Fruit fly (Drosophila melanogaster): Measurements from ENCODE around the gene CG13010.

CG13010 gene

dm6 chrX:16637106-16637590, 41.6 kb downstream of the CG13010 start, which contains the start of gene Rok (continued):
- TF ChIP-seq Lim3 (GFP tag; IDR thresholded peaks at IDR 0.05) (no peak), CG10147 (GFP tag; optimal IDR thresholded peaks at IDR 0.05) (no peak), CkIIα-i1 (GFP tag; IDR thresholded peaks at IDR 0.05) (no peak), CG1647 (GFP tag; optimal IDR thresholded peaks at IDR 0.05) (no peak), CG3726 (GFP tag; IDR thresholded peaks at IDR 0.05) (no peak), Sry-δ (GFP tag; optimal IDR thresholded peaks at IDR 0.05) (peak; percentile 95), chn (GFP tag; optimal IDR thresholded peaks at IDR 0.05) (no peak), gt (GFP tag; IDR thresholded peaks at IDR 0.05) (no peak), amos (GFP tag; IDR thresholded peaks at IDR 0.05; ENCODE audit: partially characterized antibody) (peak; percentile 89), CG10274 (GFP tag; optimal IDR thresholded peaks at IDR 0.05) (no peak), Six4 (GFP tag; optimal IDR thresholded peaks at IDR 0.05) (no peak), chif (GFP tag; optimal IDR thresholded peaks at IDR 0.05) (no peak), CG4730 (GFP tag; IDR thresholded peaks at IDR 0.05) (no peak), jumu (GFP tag; optimal IDR thresholded peaks at IDR 0.05) (no peak), CG7928 (GFP tag; optimal IDR thresholded peaks at IDR 0.05) (no peak), CG9437 (GFP tag; optimal IDR thresholded peaks at IDR 0.05) (no peak), Dref (GFP tag; IDR thresholded peaks at IDR 0.05) (peak; percentile 85), gfzf (GFP tag; optimal IDR thresholded peaks at IDR 0.05) (peak; percentile 40), CTCF (GFP tag; optimal IDR thresholded peaks at IDR 0.05) (peak; percentile 93), CG4854 (GFP tag; optimal IDR thresholded peaks at IDR 0.05) (no peak), trh (GFP tag; optimal IDR thresholded peaks at IDR 0.05) (no peak), Tbp (GFP tag; optimal IDR thresholded peaks at IDR 0.05) (no peak), ash1 (GFP tag; optimal IDR thresholded peaks at IDR 0.05) (no peak), fd102C (GFP tag; optimal IDR thresholded peaks at IDR 0.05) (no peak), Pdp1 (GFP tag; optimal IDR thresholded peaks at IDR 0.05) (peak in 1 of 2 experiments; percentile 46), ATbp (GFP tag; optimal IDR thresholded peaks at IDR 0.05) (no peak), Usf (GFP tag; optimal IDR thresholded peaks at IDR 0.05) (no peak), CG2678 (tag; optimal IDR thresholded peaks at IDR 0.05) (no peak), bsh (GFP tag; optimal IDR thresholded peaks at IDR 0.05) (no peak), Sox100B (GFP tag; optimal IDR thresholded peaks at IDR 0.05) (no peak), CG14050 (GFP tag; IDR thresholded peaks at IDR 0.05) (no peak), pfk (GFP tag; optimal IDR thresholded peaks at IDR 0.05) (no peak), CG1792 (GFP tag; optimal IDR thresholded peaks at IDR 0.05) (no peak), bab2 (GFP tag; optimal IDR thresholded peaks at IDR 0.05) (no peak), org-1 (GFP tag; optimal IDR thresholded peaks at IDR 0.05) (no peak), gcm2 (GFP tag; optimal IDR thresholded peaks at IDR 0.05) (no peak), fd64A (GFP tag; optimal IDR thresholded peaks at IDR 0.05) (no peak), CG17186 (GFP tag; optimal IDR thresholded peaks at IDR 0.05) (peak; percentile 46), z (GFP tag; IDR thresholded peaks at IDR 0.05) (no peak), br (optimal IDR thresholded peaks at IDR 0.05) (no peak), CG5953 (GFP tag; IDR thresholded peaks at IDR 0.05) (no peak), nom (GFP tag; optimal IDR thresholded peaks at IDR 0.05) (peak; percentile 11), NFAT (GFP tag; IDR thresholded peaks at IDR 0.05) (0 out of 2 replicates have a peak, but pooled peaks have one; percentile 32), CG34224 (GFP tag; IDR thresholded peaks at IDR 0.05; ENCODE audit: partially characterized antibody) (peak; percentile 57; the same call in 2 of the 3 replicates), CG1024 (GFP tag; IDR thresholded peaks at IDR 0.05) (no peak), onecut (GFP tag; IDR thresholded peaks at IDR 0.05) (no peak), CG6272 (GFP tag; IDR thresholded peaks at IDR 0.05) (no peak), Blimp-1 (GFP tag; optimal IDR thresholded peaks at IDR 0.05) (no peak), ranshi (GFP tag; IDR thresholded peaks at IDR 0.05) (no peak; the same call in 1 of the 2 replicates), CG1233 (GFP tag; optimal IDR thresholded peaks at IDR 0.05) (no peak), rib (GFP tag; IDR thresholded peaks at IDR 0.05) (no peak), CG1529 (GFP tag; optimal IDR thresholded peaks at IDR 0.05) (no peak), CG17912 (GFP tag; optimal IDR thresholded peaks at IDR 0.05) (no peak)

Measured in whole organism, embryonic.